Fruit fly (Drosophila melanogaster) whole organism: ENCODE results near the gene Cp7Fa.

Experiments
- CG8478 ChIP-seq: fragments of >200 bp; optimal IDR thresholded peaks from 2 replicates; lab custom pipeline; 2018; ENCODE audit warnings: inconsistent platforms
- EcR ChIP-seq, 2 experiments: fragments of >200 bp; optimal IDR thresholded peaks; 2 replicates each; lab custom pipeline; 2017; ENCODE audit warnings: missing biosample characterization in 2 of 2, missing genetic modification characterization in 2 of 2, missing genetic modification reagents in 2 of 2
- psq ChIP-seq: fragments of >200 bp; optimal IDR thresholded peaks from 2 replicates; lab custom pipeline; 2017
- usp ChIP-seq: fragments of >200 bp; optimal IDR thresholded peaks from 2 replicates; lab custom pipeline; 2017; ENCODE audit warnings: missing biosample characterization, missing genetic modification characterization, mixed read lengths

dm6 chrX:8496362-8496761, 25.7 kb downstream of the Cp7Fa start:
- TF ChIP-seq CG8478 (lab: Kevin White, UChicago) (no peak), psq (lab: Kevin White, UChicago) (no peak), EcR (GFP tag; optimal IDR thresholded peaks at IDR 0.05; lab: Kevin White, UChicago) (no peak), usp (GFP tag; lab: Kevin White, UChicago) (no peak)
